Fruit fly (Drosophila melanogaster): Measurements from ENCODE around the gene homer.

The homer gene

DNA sequence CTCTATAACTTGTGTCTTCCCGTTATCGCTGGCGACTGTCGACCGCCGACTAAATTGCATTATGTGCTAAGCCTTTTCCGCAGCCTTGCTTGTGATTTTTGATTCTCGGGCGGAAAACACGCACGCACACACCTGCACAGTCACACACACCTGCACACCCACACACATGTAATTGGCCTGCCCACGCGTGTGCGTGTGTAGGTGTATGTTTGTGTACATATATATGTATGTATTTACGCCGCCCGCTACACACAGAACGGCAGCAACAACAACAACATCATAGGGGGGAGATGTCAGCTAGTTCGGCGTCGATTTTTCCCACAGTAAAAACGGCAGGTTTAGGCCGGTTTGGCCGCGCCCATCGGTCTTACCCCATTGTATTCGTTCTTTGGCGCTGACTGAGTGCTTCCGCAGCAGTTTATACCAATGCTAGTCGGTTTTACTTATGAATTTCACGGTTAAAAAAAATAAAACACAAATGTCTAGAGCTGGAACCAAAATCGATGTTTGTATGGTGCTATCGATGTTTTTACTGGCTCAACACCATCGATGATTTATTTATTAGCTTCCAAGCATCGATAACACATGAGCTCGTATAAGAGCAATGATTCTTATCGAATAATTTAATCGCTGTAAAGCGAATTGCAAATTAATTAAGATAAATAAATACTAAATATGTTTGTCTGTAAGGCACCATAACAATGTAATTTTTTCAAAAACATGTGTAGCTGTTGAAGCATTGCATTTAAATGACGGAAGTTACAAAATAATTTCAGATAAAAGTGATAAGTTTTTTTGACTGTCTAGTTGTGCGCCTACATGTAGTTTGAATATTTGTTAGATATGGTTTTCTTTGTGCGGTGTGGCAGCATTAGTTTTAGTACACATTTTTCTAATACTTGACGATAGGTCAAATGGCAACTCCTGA, at the start of gene homer (continued):
- TF ChIP-seq ac (GFP tag; optimal IDR thresholded peaks at IDR 0.05) (peak; percentile 27), gsb (GFP tag; IDR thresholded peaks at IDR 0.05) (no peak), CG5180 (GFP tag; optimal IDR thresholded peaks at IDR 0.05) (no peak), gfzf (GFP tag; optimal IDR thresholded peaks at IDR 0.05) (no peak), bsh (GFP tag; optimal IDR thresholded peaks at IDR 0.05) (no peak), ftz-f1 (GFP tag; optimal IDR thresholded peaks at IDR 0.05) (peak; percentile 10), sim (GFP tag; IDR thresholded peaks at IDR 0.05) (no peak), lov (optimal IDR thresholded peaks at IDR 0.05) (no peak), lov (GFP tag; IDR thresholded peaks at IDR 0.05) (no peak), trem (tag; optimal IDR thresholded peaks at IDR 0.05) (peak; percentile 65), psq (GFP tag; optimal IDR thresholded peaks at IDR 0.05) (no peak), CG11723 (GFP tag; optimal IDR thresholded peaks at IDR 0.05) (no peak), row (GFP tag; IDR thresholded peaks at IDR 0.05) (peak; percentile 47; the same call in 2 of the 3 replicates), CG31388 (GFP tag; optimal IDR thresholded peaks at IDR 0.05) (no peak), CG9817 (tag; optimal IDR thresholded peaks at IDR 0.05) (no peak), CG10543 (GFP tag; optimal IDR thresholded peaks at IDR 0.05) (peak; percentile 50), ham (GFP tag; IDR thresholded peaks at IDR 0.05) (no peak), Bdp1 (GFP tag; optimal IDR thresholded peaks at IDR 0.05) (no peak), Dll (GFP tag; IDR thresholded peaks at IDR 0.05; ENCODE audit: partially characterized antibody) (peak; percentile 92; the same call in 3 of the 4 replicates), CHES-1-like (GFP tag; optimal IDR thresholded peaks at IDR 0.05) (peak; percentile 26), CG8478 (optimal IDR thresholded peaks at IDR 0.05) (peak; percentile 94), CG6689 (GFP tag; IDR thresholded peaks at IDR 0.05) (no peak), Hand (GFP tag; optimal IDR thresholded peaks at IDR 0.05) (peak; percentile 11), BEAF-32 (GFP tag; optimal IDR thresholded peaks at IDR 0.05) (peak; percentile 94), CG7928 (GFP tag; optimal IDR thresholded peaks at IDR 0.05) (no peak), CG8290 (GFP tag; optimal IDR thresholded peaks at IDR 0.05) (no peak), CG8290 (tag; optimal IDR thresholded peaks at IDR 0.05) (no peak), CG10979 (tag; optimal IDR thresholded peaks at IDR 0.05) (no peak), inv (GFP tag; IDR thresholded peaks at IDR 0.05; ENCODE audit: partially characterized antibody) (peak; percentile 92), CG6175 (GFP tag; IDR thresholded peaks at IDR 0.05) (no peak), CG8089 (GFP tag; optimal IDR thresholded peaks at IDR 0.05) (no peak), CG34422 (GFP tag; IDR thresholded peaks at IDR 0.05) (peak; percentile 79; the same call in 2 of the 3 replicates), CG7963 (GFP tag; IDR thresholded peaks at IDR 0.05; ENCODE audit: partially characterized antibody) (peak; percentile 95), btn (GFP tag; optimal IDR thresholded peaks at IDR 0.05) (no peak), danr (GFP tag; IDR thresholded peaks at IDR 0.05) (no peak), hkb (optimal IDR thresholded peaks at IDR 0.05) (no peak), hkb (GFP tag; IDR thresholded peaks at IDR 0.05) (peak; percentile 10; the same call in 1 of the 2 replicates), maf-S (GFP tag; optimal IDR thresholded peaks at IDR 0.05) (no peak), CG16779 (GFP tag; IDR thresholded peaks at IDR 0.05) (no peak), CG17912 (GFP tag; optimal IDR thresholded peaks at IDR 0.05) (no peak), caup (GFP tag; optimal IDR thresholded peaks at IDR 0.05; ENCODE audit: severe bottlenecking) (peak; percentile 8), CG2202 (tag; optimal IDR thresholded peaks at IDR 0.05) (no peak), CG4282 (GFP tag; optimal IDR thresholded peaks at IDR 0.05) (no peak), Hmx (GFP tag; optimal IDR thresholded peaks at IDR 0.05) (no peak), yki (optimal IDR thresholded peaks at IDR 0.05) (no peak), CG17328 (GFP tag; IDR thresholded peaks at IDR 0.05) (no peak), CG15479 (GFP tag; optimal IDR thresholded peaks at IDR 0.05) (no peak), CG11456 (GFP tag; IDR thresholded peaks at IDR 0.05) (no peak), ato (GFP tag; IDR thresholded peaks at IDR 0.05; ENCODE audit: partially characterized antibody) (peak; percentile 95), CG15269 (tag; optimal IDR thresholded peaks at IDR 0.05) (no peak)
